Fruit fly (Drosophila melanogaster): ENCODE results near the gene CG33543.

CG33543 gene

dm6 chr2L:1954541-1954940 lies 51.6 kb downstream of the CG33543 start:
- TF ChIP-seq Ets96B (tag; optimal IDR thresholded peaks at IDR 0.05) (no peak), fkh (GFP tag; optimal IDR thresholded peaks at IDR 0.05) (no peak), CG11294 (GFP tag; IDR thresholded peaks at IDR 0.05) (no peak), CG3032 (tag; optimal IDR thresholded peaks at IDR 0.05) (no peak), OdsH (GFP tag; optimal IDR thresholded peaks at IDR 0.05) (no peak), Hr4 (GFP tag; optimal IDR thresholded peaks at IDR 0.05) (no peak), lz (GFP tag; optimal IDR thresholded peaks at IDR 0.05) (no peak), Hr39 (GFP tag; optimal IDR thresholded peaks at IDR 0.05) (no peak), dac (GFP tag; optimal IDR thresholded peaks at IDR 0.05) (no peak), Eip93F (GFP tag; optimal IDR thresholded peaks at IDR 0.05) (no peak), ss (GFP tag; optimal IDR thresholded peaks at IDR 0.05) (no peak), Met (GFP tag; optimal IDR thresholded peaks at IDR 0.05) (no peak), CG32006 (GFP tag; optimal IDR thresholded peaks at IDR 0.05) (no peak), CG7368 (GFP tag; optimal IDR thresholded peaks at IDR 0.05) (no peak), CG31627 (GFP tag; optimal IDR thresholded peaks at IDR 0.05) (no peak), CG34406 (GFP tag; optimal IDR thresholded peaks at IDR 0.05) (no peak)

- no peak for TF ChIP-seq Lpt (GFP tag; optimal IDR thresholded peaks at IDR 0.05)
- TF ChIP-seq CG8319 (GFP tag; optimal IDR thresholded peaks at IDR 0.05), result no peak
- TF ChIP-seq svp (GFP tag), result peak; percentile 93
- TF ChIP-seq CG8632 (GFP tag; optimal IDR thresholded peaks at IDR 0.05), result no peak
- TF ChIP-seq CG6854 (GFP tag; optimal IDR thresholded peaks at IDR 0.05), result no peak
These were observed 58.2 kb downstream of the CG33543 start for dm6 chr2L:1947959-1948358.
